Worm (Caenorhabditis elegans) whole organism, late embryonic: ENCODE data around the gene C01G12.3.

Source experiments
- C08G9.2 ChIP-seq: sonication (generic microtip); optimal IDR thresholded peaks from 2 replicates; lab custom pipeline; 2016; ENCODE audit warnings: mild to moderate bottlenecking, missing genetic modification characterization, moderate library complexity, missing compliant biosample characterization
- F13H6.1 ChIP-seq: sonication (generic microtip); optimal IDR thresholded peaks from 2 replicates; lab custom pipeline; 2016; ENCODE audit warnings: missing genetic modification characterization, missing compliant biosample characterization
- K02D7.2 ChIP-seq: sonication (generic microtip); optimal IDR thresholded peaks from 2 replicates; lab custom pipeline; 2017; ENCODE audit warnings: mild to moderate bottlenecking, missing genetic modification characterization, missing compliant biosample characterization
- Y22D7AL.16 ChIP-seq: sonication (generic microtip); optimal IDR thresholded peaks from 2 replicates; lab custom pipeline; 2016; ENCODE audit warnings: missing genetic modification characterization, missing compliant biosample characterization
- ama-1 ChIP-seq: fragments of 150-350 bp; optimal IDR thresholded peaks from 2 replicates; lab custom pipeline; 2014
- ceh-18 ChIP-seq: sonication (generic microtip); optimal IDR thresholded peaks from 2 replicates; lab custom pipeline; 2016; ENCODE audit warnings: missing genetic modification characterization, missing compliant biosample characterization
- ceh-2 ChIP-seq: sonication (generic microtip); optimal IDR thresholded peaks from 2 replicates; lab custom pipeline; 2016; ENCODE audit warnings: missing genotype, missing genetic modification characterization, missing compliant biosample characterization
- ceh-22 ChIP-seq: sonication (generic microtip); optimal IDR thresholded peaks from 2 replicates; lab custom pipeline; 2017; ENCODE audit warnings: missing biosample characterization, missing genetic modification characterization
- ceh-31 ChIP-seq: sonication (generic microtip); optimal IDR thresholded peaks from 2 replicates; lab custom pipeline; 2016; ENCODE audit warnings: missing genetic modification characterization, missing compliant biosample characterization
- ceh-34 ChIP-seq: sonication (generic microtip); optimal IDR thresholded peaks from 2 replicates; lab custom pipeline; 2016; ENCODE audit warnings: mild to moderate bottlenecking, missing genetic modification characterization, missing compliant biosample characterization
- ceh-6 ChIP-seq: fragments of 200-800 bp; sonication (Bioruptor generic); optimal IDR thresholded peaks from 2 replicates; lab custom pipeline; 2018; ENCODE audit warnings: mild to moderate bottlenecking, missing genetic modification characterization, missing compliant biosample characterization
- ceh-9 ChIP-seq: sonication (generic microtip); optimal IDR thresholded peaks from 2 replicates; lab custom pipeline; 2016; ENCODE audit warnings: mild to moderate bottlenecking, missing genetic modification characterization, inconsistent platforms, missing compliant biosample characterization
- elt-2 ChIP-seq: sonication (generic microtip); optimal IDR thresholded peaks from 2 replicates; lab custom pipeline; 2016; ENCODE audit warnings: missing genetic modification reagents, missing genetic modification characterization, missing compliant biosample characterization
- elt-4 ChIP-seq: sonication (generic microtip); optimal IDR thresholded peaks from 2 replicates; lab custom pipeline; 2016; ENCODE audit warnings: missing genetic modification characterization, missing compliant biosample characterization
- ets-4 ChIP-seq: sonication (generic microtip); optimal IDR thresholded peaks from 2 replicates; lab custom pipeline; 2016; ENCODE audit warnings: missing genetic modification characterization, missing compliant biosample characterization
- eyg-1 ChIP-seq: sonication (generic microtip); optimal IDR thresholded peaks from 2 replicates; lab custom pipeline; 2016; ENCODE audit warnings: missing genotype, missing genetic modification characterization, missing compliant biosample characterization
- fax-1 ChIP-seq: sonication (generic microtip); optimal IDR thresholded peaks from 2 replicates; lab custom pipeline; 2016; ENCODE audit warnings: missing genotype, missing genetic modification characterization, missing compliant biosample characterization
- fkh-10 ChIP-seq: fragments of 150-350 bp; optimal IDR thresholded peaks from 2 replicates; lab custom pipeline; 2014; ENCODE audit warnings: missing biosample characterization, missing genetic modification reagents, missing genetic modification characterization
- fkh-6 ChIP-seq: sonication (generic microtip); optimal IDR thresholded peaks from 2 replicates; lab custom pipeline; 2016; ENCODE audit warnings: missing genetic modification characterization, missing compliant biosample characterization
- gmeb-2 ChIP-seq: sonication (generic microtip); optimal IDR thresholded peaks from 2 replicates; lab custom pipeline; 2016; ENCODE audit warnings: missing genetic modification characterization, inconsistent platforms, missing compliant biosample characterization
- hlh-15 ChIP-seq: sonication (generic microtip); optimal IDR thresholded peaks from 2 replicates; lab custom pipeline; 2016; ENCODE audit warnings: missing genetic modification characterization, missing compliant biosample characterization
- hlh-30 ChIP-seq: sonication (generic microtip); optimal IDR thresholded peaks from 2 replicates; lab custom pipeline; 2017; ENCODE audit warnings: antibody characterized with exemption, missing genetic modification characterization, missing compliant biosample characterization; ENCODE audit not compliant: insufficient read depth
- madf-2 ChIP-seq: sonication (generic microtip); optimal IDR thresholded peaks from 2 replicates; lab custom pipeline; 2017; ENCODE audit warnings: missing genetic modification characterization, missing compliant biosample characterization
- mec-3 ChIP-seq: sonication (generic microtip); optimal IDR thresholded peaks from 2 replicates; lab custom pipeline; 2016; ENCODE audit warnings: borderline replicate concordance, missing genetic modification characterization, missing compliant biosample characterization
- nfya-1 ChIP-seq: sonication (generic microtip); optimal IDR thresholded peaks from 2 replicates; lab custom pipeline; 2017; ENCODE audit warnings: missing genetic modification characterization, mild to moderate bottlenecking, missing compliant biosample characterization, antibody characterized with exemption, moderate library complexity
- nhr-11 ChIP-seq: fragments of 150-350 bp; optimal IDR thresholded peaks from 2 replicates; lab custom pipeline; 2014; ENCODE audit warnings: missing biosample characterization, missing genetic modification characterization
- pag-3 ChIP-seq: sonication (generic microtip); optimal IDR thresholded peaks from 2 replicates; lab custom pipeline; 2016; ENCODE audit warnings: missing compliant biosample characterization, missing genetic modification characterization, borderline replicate concordance
- pax-1 ChIP-seq: fragments of 150-350 bp; optimal IDR thresholded peaks from 2 replicates; lab custom pipeline; 2014; ENCODE audit warnings: missing biosample characterization, missing genetic modification characterization
- pha-4 ChIP-seq: fragments of 150-350 bp; optimal IDR thresholded peaks from 2 replicates; lab custom pipeline; 2018; ENCODE audit warnings: missing biosample characterization, missing genetic modification reagents, missing genetic modification characterization
- pqm-1 ChIP-seq: sonication (generic microtip); optimal IDR thresholded peaks from 2 replicates; lab custom pipeline; 2016; ENCODE audit warnings: missing genetic modification characterization, missing compliant biosample characterization
- pros-1 ChIP-seq: fragments of 150-350 bp; optimal IDR thresholded peaks from 2 replicates; lab custom pipeline; 2014; ENCODE audit warnings: missing biosample characterization, missing genetic modification reagents, missing genetic modification characterization
- ref-2 ChIP-seq: sonication (generic microtip); optimal IDR thresholded peaks from 2 replicates; lab custom pipeline; 2016; ENCODE audit warnings: missing genetic modification characterization, missing compliant biosample characterization
- rnt-1 ChIP-seq: sonication (generic microtip); optimal IDR thresholded peaks from 2 replicates; lab custom pipeline; 2016; ENCODE audit warnings: missing genetic modification characterization, missing compliant biosample characterization
- sdc-2 ChIP-seq: sonication (generic microtip); optimal IDR thresholded peaks from 2 replicates; lab custom pipeline; 2016; ENCODE audit warnings: missing genotype, missing genetic modification characterization, missing compliant biosample characterization
- sox-2 ChIP-seq: fragments of 200-800 bp; sonication (Bioruptor generic); IDR thresholded peaks from 2 replicates; pipeline ENCODE4 v1.3.6; 2022; ENCODE audit warnings: missing genetic modification reagents, missing genetic modification characterization, missing compliant biosample characterization
- syd-9 ChIP-seq: sonication (generic microtip); optimal IDR thresholded peaks from 2 replicates; lab custom pipeline; 2016; ENCODE audit warnings: mild to moderate bottlenecking, missing genetic modification characterization, moderate library complexity, missing compliant biosample characterization
- tbx-2 ChIP-seq: sonication (generic microtip); optimal IDR thresholded peaks from 2 replicates; lab custom pipeline; 2016; ENCODE audit warnings: missing genetic modification characterization, missing compliant biosample characterization
- tbx-7 ChIP-seq: sonication (generic microtip); optimal IDR thresholded peaks from 2 replicates; lab custom pipeline; 2016; ENCODE audit warnings: missing genotype, missing genetic modification characterization, missing compliant biosample characterization
- ttx-3 ChIP-seq: sonication (generic microtip); optimal IDR thresholded peaks from 2 replicates; lab custom pipeline; 2016; ENCODE audit warnings: missing genetic modification reagents, missing genetic modification characterization, missing compliant biosample characterization
- unc-86 ChIP-seq: sonication (generic microtip); optimal IDR thresholded peaks from 2 replicates; lab custom pipeline; 2016; ENCODE audit warnings: missing genetic modification characterization, missing compliant biosample characterization
- zip-5 ChIP-seq: sonication (generic microtip); optimal IDR thresholded peaks from 2 replicates; lab custom pipeline; 2016; ENCODE audit warnings: missing genetic modification characterization, missing compliant biosample characterization

The C01G12.3 gene

DNA sequence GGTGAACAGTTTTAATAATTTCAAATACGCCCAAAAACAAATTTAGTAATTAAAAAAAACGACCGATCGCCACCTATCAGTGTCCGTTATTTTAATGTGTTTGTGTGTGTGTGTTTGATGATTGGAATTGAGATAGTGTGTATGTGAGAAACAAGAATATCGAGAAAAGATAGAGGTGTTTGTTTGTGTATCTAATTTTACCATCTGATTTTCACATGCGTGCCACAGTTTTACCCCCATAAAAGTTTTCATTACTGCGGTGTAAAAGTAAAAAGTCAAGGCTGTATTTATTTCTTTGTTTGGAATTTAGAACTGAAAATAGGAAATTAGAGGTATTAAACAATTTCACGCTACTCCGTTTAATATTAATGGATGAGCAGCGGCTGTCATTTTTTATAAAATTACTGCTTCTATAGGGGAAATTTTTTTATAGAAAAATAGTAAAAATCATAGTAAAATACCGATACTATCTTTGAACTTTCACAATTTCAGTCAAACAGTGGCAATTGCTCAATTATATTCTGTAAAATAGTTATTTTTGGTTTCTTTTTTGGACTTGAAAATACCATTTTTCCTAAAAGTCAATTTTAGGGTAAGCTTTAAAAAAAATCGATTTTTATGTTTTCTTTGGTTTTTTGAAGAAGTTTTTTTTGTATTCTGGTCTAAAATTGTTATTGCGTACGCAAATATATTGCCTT, 18.0 kb upstream of the C01G12.3 start:
- TF ChIP-seq elt-2 (peak; percentile 25), sdc-2 (tag; lab: Kevin White, UChicago) (no peak)

DNA sequence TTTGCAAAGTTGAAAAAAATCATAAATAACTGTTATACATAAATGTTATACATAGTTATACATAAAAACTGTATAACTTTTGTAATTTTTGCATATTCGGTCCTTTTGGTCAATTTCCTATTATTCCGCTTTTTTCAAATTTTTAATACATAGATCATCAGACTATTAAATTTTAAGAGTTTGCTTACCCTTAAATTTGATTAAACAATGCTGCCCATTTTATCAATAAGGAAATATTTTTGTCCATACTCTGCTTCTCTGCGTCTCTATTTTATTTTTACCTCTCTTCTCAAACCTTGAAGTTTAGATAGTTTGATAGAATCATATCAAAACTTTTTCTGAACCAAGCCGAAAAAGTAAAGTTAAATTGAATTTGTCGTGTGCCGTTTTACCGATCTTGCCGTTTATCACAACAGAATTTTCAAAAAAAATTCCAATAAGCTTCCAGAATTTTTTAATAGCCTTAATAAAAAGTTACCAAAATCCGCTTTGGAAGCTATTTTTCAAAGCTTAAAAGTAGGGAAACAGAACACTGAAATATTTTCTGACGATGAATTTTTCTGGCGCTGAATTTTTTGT, 17.3 kb upstream of the C01G12.3 start:
- TF ChIP-seq pax-1 (tag; lab: Kevin White, UChicago) (no peak), C08G9.2 (tag; lab: Kevin White, UChicago) (no peak), tbx-7 (tag; lab: Kevin White, UChicago) (no peak), pros-1 (tag; lab: Kevin White, UChicago) (no peak), hlh-30 (tag; lab: Kevin White, UChicago) (no peak), ref-2 (tag; lab: Kevin White, UChicago) (no peak), ceh-2 (tag; lab: Kevin White, UChicago) (no peak), sox-2 (GFP tag; lab: Robert Waterston, UW) (no peak), pag-3 (tag; lab: Kevin White, UChicago) (no peak), unc-86 (tag; lab: Kevin White, UChicago) (no peak), ets-4 (no peak), K02D7.2 (tag; lab: Kevin White, UChicago) (no peak), ceh-34 (tag; lab: Kevin White, UChicago) (no peak), mec-3 (tag; lab: Kevin White, UChicago) (no peak), tbx-2 (tag; lab: Kevin White, UChicago) (no peak), F13H6.1 (tag; lab: Kevin White, UChicago) (no peak), elt-4 (no peak), ceh-31 (tag; lab: Kevin White, UChicago) (no peak)

DNA sequence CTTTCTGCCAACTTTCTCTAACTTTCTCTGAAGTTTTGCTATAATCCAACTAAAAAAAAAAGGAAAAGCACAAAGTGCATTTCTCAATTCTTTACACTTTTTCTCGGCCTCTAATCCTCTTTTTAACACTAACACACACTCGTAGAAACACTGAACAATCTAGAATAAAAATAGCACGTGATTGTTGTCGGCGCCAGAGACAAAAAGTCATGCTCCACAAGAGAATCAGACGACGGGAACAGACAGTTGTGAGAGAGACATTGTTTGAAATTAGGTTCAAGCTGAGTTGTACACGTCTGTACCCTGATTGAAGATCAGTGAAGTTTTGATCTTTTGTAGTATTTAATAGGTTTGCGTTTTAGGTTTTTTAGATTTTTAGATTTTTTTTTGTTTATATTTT, 16.3 kb upstream of the C01G12.3 start:
- TF ChIP-seq hlh-30 (tag; lab: Kevin White, UChicago) (peak; percentile 61), fax-1 (tag; lab: Kevin White, UChicago) (no peak), ceh-31 (tag; lab: Kevin White, UChicago) (no peak), rnt-1 (tag; lab: Kevin White, UChicago) (peak; percentile 25), syd-9 (no peak), ceh-18 (peak; percentile 24), unc-86 (tag; lab: Kevin White, UChicago) (no peak)

DNA sequence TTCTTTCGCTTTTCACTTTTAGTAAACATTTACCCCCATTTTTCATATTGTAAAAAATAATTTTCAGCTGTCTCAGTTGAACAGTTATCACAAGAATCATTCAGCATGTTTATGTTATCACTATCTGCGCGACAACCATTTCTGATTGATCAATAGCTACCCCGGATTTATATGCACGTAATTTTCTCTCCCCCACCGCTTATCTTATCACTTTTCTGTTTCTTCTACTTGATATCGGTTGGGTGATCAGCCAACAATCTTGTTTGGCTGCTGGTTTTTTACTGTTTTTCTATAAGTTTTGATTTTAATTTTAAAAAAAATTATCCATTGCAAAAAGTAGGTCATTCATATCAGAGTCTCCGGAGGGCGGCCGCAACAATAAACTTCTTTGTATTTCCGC, 15.7 kb upstream of the C01G12.3 start:
- no peak for TF ChIP-seq zip-5 (tag; lab: Kevin White, UChicago)
- no peak for TF ChIP-seq madf-2 (tag; lab: Kevin White, UChicago)
- TF ChIP-seq ref-2 (tag; lab: Kevin White, UChicago) = no peak

DNA sequence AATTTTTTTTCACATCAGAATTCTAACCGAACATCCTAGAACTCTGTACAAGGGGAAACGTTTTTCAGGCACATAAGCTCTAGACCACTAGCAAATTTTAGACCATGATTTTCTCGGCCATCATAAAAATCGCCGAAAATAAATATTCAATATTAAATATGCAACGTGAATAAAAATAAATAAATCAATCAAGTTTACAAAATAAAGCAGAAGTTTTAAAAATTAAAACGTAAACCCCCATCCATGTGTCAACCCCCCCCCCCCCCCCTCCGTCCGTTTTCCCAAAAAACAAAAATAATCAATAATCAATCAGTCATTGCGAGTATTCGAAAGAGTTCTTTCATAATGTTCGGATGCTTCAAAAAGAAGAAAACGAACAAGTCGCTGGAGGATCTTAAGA, 11.2 kb upstream of the C01G12.3 start, which contains the start of gene catp-4:
catp-4 (plus strand) TSS at position 301 of the 400 bp plus-strand sequence.
- TF ChIP-seq tbx-2 (tag; lab: Kevin White, UChicago) = no peak
- no peak for TF ChIP-seq gmeb-2 (tag; lab: Kevin White, UChicago)
- TF ChIP-seq pax-1 (tag; lab: Kevin White, UChicago) = no peak
- no peak for TF ChIP-seq hlh-30 (tag; lab: Kevin White, UChicago)
- no peak for TF ChIP-seq hlh-15 (tag; lab: Kevin White, UChicago)
- no peak for TF ChIP-seq fkh-6
- no peak for TF ChIP-seq madf-2 (tag; lab: Kevin White, UChicago)
- TF ChIP-seq syd-9 = no peak
- no peak for TF ChIP-seq pag-3 (tag; lab: Kevin White, UChicago)

ce11 chrII:14592629-14593028, 10.5 kb upstream of the C01G12.3 start:
- TF ChIP-seq fkh-10 (GFP tag; lab: Kevin White, UChicago) = no peak
- no peak for TF ChIP-seq ceh-22 (tag; lab: Kevin White, UChicago)
- TF ChIP-seq nhr-11 (tag; lab: Kevin White, UChicago) = no peak
- TF ChIP-seq nfya-1 (tag; lab: Kevin White, UChicago) = no peak
- no peak for TF ChIP-seq ceh-6 (GFP tag; lab: Kevin White, UChicago)
- no peak for TF ChIP-seq ama-1 (lab: Kevin White, UChicago)
- TF ChIP-seq pros-1 (tag; lab: Kevin White, UChicago) = no peak
- no peak for TF ChIP-seq zip-5 (tag; lab: Kevin White, UChicago)
- no peak for TF ChIP-seq pax-1 (tag; lab: Kevin White, UChicago)
- no peak for TF ChIP-seq pha-4
- no peak for TF ChIP-seq pqm-1 (tag; lab: Kevin White, UChicago)
- no peak for TF ChIP-seq ttx-3 (tag; lab: Kevin White, UChicago)
- no peak for TF ChIP-seq ceh-9
- no peak for TF ChIP-seq eyg-1 (tag; lab: Kevin White, UChicago)
- no peak for TF ChIP-seq Y22D7AL.16 (tag; lab: Kevin White, UChicago)
